Fruit fly (Drosophila melanogaster): ENCODE data around the gene CG34325.

- TF ChIP-seq CG34367 (tag; optimal IDR thresholded peaks at IDR 0.05) (no peak), Snoo (tag; optimal IDR thresholded peaks at IDR 0.05) (no peak), CG9948 (tag; optimal IDR thresholded peaks at IDR 0.05) (no peak), CG17806 (tag; optimal IDR thresholded peaks at IDR 0.05) (no peak), EcR (GFP tag; optimal IDR thresholded peaks at IDR 0.05) (no peak), CG8301 (tag; optimal IDR thresholded peaks at IDR 0.05) (no peak), fd96Ca (GFP tag; IDR thresholded peaks at IDR 0.05) (no peak)
Measured at dm6 chrX:16760542-16760941, 39.3 kb upstream of the CG34325 start.
